Fruit fly (Drosophila melanogaster): ENCODE data around the gene CG3706.

Gene CG3706

dm6 chrX:935049-935900 is 3.0 kb upstream of the CG3706 start, which contains the start of gene TRAM:
Gene TRAM (plus strand): TSS chrX:935232.
- TF ChIP-seq CG8478 (optimal IDR thresholded peaks at IDR 0.05), result peak; percentile 4
- TF ChIP-seq pan (optimal IDR thresholded peaks at IDR 0.05), result no peak
- TF ChIP-seq EcR (GFP tag; optimal IDR thresholded peaks at IDR 0.05), result no peak
- no peak for TF ChIP-seq psq (optimal IDR thresholded peaks at IDR 0.05)
- no peak for TF ChIP-seq Dll (optimal IDR thresholded peaks at IDR 0.05)

dm6 chrX:933997-934396 is 1.7 kb upstream of the CG3706 start:
- no peak for TF ChIP-seq psq (optimal IDR thresholded peaks at IDR 0.05)
- no peak for TF ChIP-seq usp (GFP tag; optimal IDR thresholded peaks at IDR 0.05)
- no peak for TF ChIP-seq CG8478 (optimal IDR thresholded peaks at IDR 0.05)
- no peak for TF ChIP-seq EcR (GFP tag; optimal IDR thresholded peaks at IDR 0.05)
- no peak for TF ChIP-seq pan (optimal IDR thresholded peaks at IDR 0.05)
- no peak for TF ChIP-seq Dll (optimal IDR thresholded peaks at IDR 0.05)

- TF ChIP-seq pan (optimal IDR thresholded peaks at IDR 0.05) (no peak), CG8478 (optimal IDR thresholded peaks at IDR 0.05) (no peak), usp (GFP tag; optimal IDR thresholded peaks at IDR 0.05) (no peak), Dll (optimal IDR thresholded peaks at IDR 0.05) (no peak), EcR (GFP tag; optimal IDR thresholded peaks at IDR 0.05) (no peak), psq (optimal IDR thresholded peaks at IDR 0.05) (no peak)
Measured at dm6 chrX:932859-933258, 584 bp upstream of the CG3706 start.

- TF ChIP-seq EcR (GFP tag; optimal IDR thresholded peaks at IDR 0.05) (no peak), pan (optimal IDR thresholded peaks at IDR 0.05) (no peak), Dll (optimal IDR thresholded peaks at IDR 0.05) (no peak), CG8478 (optimal IDR thresholded peaks at IDR 0.05) (no peak), psq (optimal IDR thresholded peaks at IDR 0.05) (no peak), usp (GFP tag; optimal IDR thresholded peaks at IDR 0.05) (no peak)
Measured at dm6 chrX:930048-930800, 2.1 kb downstream of the CG3706 start, which contains the start of gene CG3708. Gene CG3708 (minus strand): TSS chrX:930098.

dm6 chrX:927863-928257 is 4.4 kb downstream of the CG3706 start, which contains the start of the genes CG43867 and MED22:
Gene CG43867 (minus strand): TSS chrX:927975.
Gene MED22 (plus strand): TSS chrX:928139.
- TF ChIP-seq Dll (optimal IDR thresholded peaks at IDR 0.05) (no peak), EcR (GFP tag; optimal IDR thresholded peaks at IDR 0.05) (no peak), psq (optimal IDR thresholded peaks at IDR 0.05) (no peak), CG8478 (optimal IDR thresholded peaks at IDR 0.05) (no peak), pan (optimal IDR thresholded peaks at IDR 0.05) (no peak)

dm6 chrX:927209-927862 is 4.9 kb downstream of the CG3706 start, which contains the start of gene Lztr1:
Gene Lztr1 (minus strand): TSS chrX:927582.
- no peak for TF ChIP-seq psq (optimal IDR thresholded peaks at IDR 0.05)
- TF ChIP-seq usp (GFP tag; optimal IDR thresholded peaks at IDR 0.05), result no peak
- TF ChIP-seq CG8478 (optimal IDR thresholded peaks at IDR 0.05), result no peak
- no peak for TF ChIP-seq EcR (GFP tag; optimal IDR thresholded peaks at IDR 0.05)
- TF ChIP-seq Dll (optimal IDR thresholded peaks at IDR 0.05), result no peak
- no peak for TF ChIP-seq pan (optimal IDR thresholded peaks at IDR 0.05)

dm6 chrX:921359-921758 is 10.9 kb downstream of the CG3706 start:
- no peak for TF ChIP-seq psq (optimal IDR thresholded peaks at IDR 0.05)
- no peak for TF ChIP-seq Dll (optimal IDR thresholded peaks at IDR 0.05)
- no peak for TF ChIP-seq usp (GFP tag; optimal IDR thresholded peaks at IDR 0.05)
- no peak for TF ChIP-seq EcR (GFP tag; optimal IDR thresholded peaks at IDR 0.05)
- no peak for TF ChIP-seq CG8478 (optimal IDR thresholded peaks at IDR 0.05)
- no peak for TF ChIP-seq pan (optimal IDR thresholded peaks at IDR 0.05)

dm6 chrX:908763-909497 is 23.3 kb downstream of the CG3706 start:
- TF ChIP-seq pan (optimal IDR thresholded peaks at IDR 0.05) (no peak), psq (optimal IDR thresholded peaks at IDR 0.05) (no peak), CG8478 (optimal IDR thresholded peaks at IDR 0.05) (no peak), Dll (optimal IDR thresholded peaks at IDR 0.05) (no peak), EcR (GFP tag; optimal IDR thresholded peaks at IDR 0.05) (no peak), usp (GFP tag; optimal IDR thresholded peaks at IDR 0.05) (no peak)

dm6 chrX:900725-901345 is 31.4 kb downstream of the CG3706 start:
- TF ChIP-seq Dll (optimal IDR thresholded peaks at IDR 0.05), result no peak
- no peak for TF ChIP-seq CG8478 (optimal IDR thresholded peaks at IDR 0.05)

dm6 chrX:899407-900050 is 32.7 kb downstream of the CG3706 start:
- TF ChIP-seq CG8478 (optimal IDR thresholded peaks at IDR 0.05), result no peak
- TF ChIP-seq Dll (optimal IDR thresholded peaks at IDR 0.05), result no peak
- TF ChIP-seq EcR (GFP tag; optimal IDR thresholded peaks at IDR 0.05), result no peak
- TF ChIP-seq usp (GFP tag; optimal IDR thresholded peaks at IDR 0.05), result no peak
- no peak for TF ChIP-seq pan (optimal IDR thresholded peaks at IDR 0.05)
- no peak for TF ChIP-seq psq (optimal IDR thresholded peaks at IDR 0.05)
